Fruit fly (Drosophila melanogaster): ENCODE results near the gene inaE.

inaE gene

DNA sequence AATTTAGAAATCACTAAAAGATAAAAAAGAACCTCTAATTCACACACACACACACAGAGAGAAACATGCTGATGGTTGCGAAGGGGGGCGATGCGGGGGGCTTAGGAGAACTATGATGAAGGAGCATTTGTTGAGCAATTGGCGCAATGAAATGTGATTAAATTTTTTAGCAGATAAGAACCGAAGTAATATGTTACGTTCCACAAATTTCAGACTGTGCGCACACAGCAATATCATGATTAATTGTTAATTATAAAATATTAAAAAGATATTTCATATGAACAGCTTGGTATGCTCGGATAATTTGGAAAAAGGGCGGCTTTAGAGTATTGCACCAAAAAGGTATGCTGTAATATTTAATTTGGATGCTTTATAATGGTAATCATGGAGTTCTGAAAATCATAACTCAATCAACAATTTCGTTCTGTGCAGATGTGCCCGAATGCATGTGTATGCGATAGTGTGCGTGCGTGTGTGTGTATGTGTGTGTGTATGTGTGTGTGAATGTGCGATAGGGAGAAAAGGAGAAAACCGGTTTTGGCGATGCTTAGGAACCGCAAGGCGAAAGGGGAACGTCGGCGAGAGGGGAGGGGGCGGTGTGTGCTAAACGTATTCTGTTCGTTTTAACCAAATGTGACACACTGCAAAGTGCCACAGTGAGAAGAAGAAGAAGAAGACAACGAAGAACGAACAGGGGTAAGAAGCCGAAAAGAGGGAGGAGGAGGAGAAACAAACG is 37.7 kb downstream of the inaE start (continued):
- no peak for TF ChIP-seq CG11762 (GFP tag; optimal IDR thresholded peaks at IDR 0.05; ENCODE audit: insufficient read depth)
- no peak for TF ChIP-seq CG6854 (GFP tag; optimal IDR thresholded peaks at IDR 0.05)
- no peak for TF ChIP-seq net (GFP tag; optimal IDR thresholded peaks at IDR 0.05)
- TF ChIP-seq Sox15 (GFP tag; optimal IDR thresholded peaks at IDR 0.05), result no peak
- no peak for TF ChIP-seq ss (GFP tag; optimal IDR thresholded peaks at IDR 0.05)
- no peak for TF ChIP-seq CG6808 (GFP tag; optimal IDR thresholded peaks at IDR 0.05)
- no peak for TF ChIP-seq Eip75B (GFP tag; optimal IDR thresholded peaks at IDR 0.05)
- no peak for TF ChIP-seq Gug (GFP tag; IDR thresholded peaks at IDR 0.05)

DNA sequence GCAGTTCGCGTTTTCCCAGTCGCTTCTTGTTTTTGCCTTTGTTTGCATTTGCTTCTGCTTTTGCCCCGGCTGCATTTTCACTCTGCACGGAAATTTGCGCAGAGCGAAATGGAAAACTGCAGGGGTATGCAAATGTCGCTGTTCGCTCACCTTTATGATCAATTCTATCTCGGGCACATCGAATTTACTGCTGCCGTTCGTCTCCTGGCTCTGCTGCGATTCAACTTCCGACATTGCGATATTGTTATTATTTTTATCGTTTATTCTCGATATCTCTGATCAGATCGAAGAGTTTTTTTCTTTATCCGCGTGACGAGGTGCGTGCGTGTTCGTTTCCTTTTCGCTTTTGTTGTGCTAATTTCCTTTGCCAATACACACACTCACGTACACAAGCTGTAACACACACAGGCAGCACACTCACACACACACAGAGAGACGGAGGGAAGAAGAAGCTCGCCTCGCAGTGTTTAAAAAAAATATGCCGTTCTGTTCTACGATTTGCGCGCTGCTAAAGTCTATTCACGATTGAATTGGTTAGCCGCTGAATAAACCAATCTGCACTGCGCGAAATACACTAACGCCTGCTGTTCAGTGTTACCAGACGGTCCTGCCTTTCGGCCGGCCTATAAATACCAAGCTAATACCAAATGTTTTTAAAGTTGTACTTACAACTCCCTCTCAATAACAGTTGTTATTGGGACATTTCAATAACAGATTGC is 38.4 kb downstream of the inaE start, which contains the start of gene Clic:
Clic (minus strand) TSS at position 533 of the 719 bp plus-strand sequence.
- peak; percentile 58; the same call in 1 of the 3 replicates for TF ChIP-seq eg (GFP tag; IDR thresholded peaks at IDR 0.05)
- peak; percentile 66 for TF ChIP-seq Eip78C (GFP tag)
- no peak for TF ChIP-seq CG31627 (GFP tag; optimal IDR thresholded peaks at IDR 0.05)
- TF ChIP-seq CG10669 (GFP tag; optimal IDR thresholded peaks at IDR 0.05), result no peak
- no peak for TF ChIP-seq CG16779 (tag; optimal IDR thresholded peaks at IDR 0.05)
- TF ChIP-seq CG6163 (GFP tag; IDR thresholded peaks at IDR 0.05), result peak; percentile 29; the same call in 1 of the 3 replicates
- TF ChIP-seq fd85E (GFP tag; optimal IDR thresholded peaks at IDR 0.05), result no peak
- TF ChIP-seq CG8119 (GFP tag; IDR thresholded peaks at IDR 0.05), result 0 out of 3 replicates have a peak, but pooled peaks have one; percentile 13
- TF ChIP-seq dsx (GFP tag; optimal IDR thresholded peaks at IDR 0.05; ENCODE audit: poor library complexity, severe bottlenecking), result peak; percentile 13
- TF ChIP-seq ss (GFP tag; optimal IDR thresholded peaks at IDR 0.05), result peak in 1 of 2 experiments; percentile 65
- peak; percentile 39 for TF ChIP-seq esn (GFP tag; optimal IDR thresholded peaks at IDR 0.05)
- TF ChIP-seq CG6854 (GFP tag; optimal IDR thresholded peaks at IDR 0.05), result peak; percentile 73
- no peak for TF ChIP-seq topi (GFP tag; optimal IDR thresholded peaks at IDR 0.05)
- peak; percentile 43 for TF ChIP-seq CG1621 (tag; optimal IDR thresholded peaks at IDR 0.05)
- TF ChIP-seq CG6792 (GFP tag; optimal IDR thresholded peaks at IDR 0.05), result peak; percentile 13
- TF ChIP-seq Blimp-1 (GFP tag; optimal IDR thresholded peaks at IDR 0.05), result no peak
- peak; percentile 58 for TF ChIP-seq vri (GFP tag; optimal IDR thresholded peaks at IDR 0.05)
- peak; percentile 45 for TF ChIP-seq Sox14 (GFP tag; optimal IDR thresholded peaks at IDR 0.05)
- no peak for TF ChIP-seq OdsH (GFP tag; optimal IDR thresholded peaks at IDR 0.05)
- TF ChIP-seq cyc (GFP tag; optimal IDR thresholded peaks at IDR 0.05), result no peak

DNA sequence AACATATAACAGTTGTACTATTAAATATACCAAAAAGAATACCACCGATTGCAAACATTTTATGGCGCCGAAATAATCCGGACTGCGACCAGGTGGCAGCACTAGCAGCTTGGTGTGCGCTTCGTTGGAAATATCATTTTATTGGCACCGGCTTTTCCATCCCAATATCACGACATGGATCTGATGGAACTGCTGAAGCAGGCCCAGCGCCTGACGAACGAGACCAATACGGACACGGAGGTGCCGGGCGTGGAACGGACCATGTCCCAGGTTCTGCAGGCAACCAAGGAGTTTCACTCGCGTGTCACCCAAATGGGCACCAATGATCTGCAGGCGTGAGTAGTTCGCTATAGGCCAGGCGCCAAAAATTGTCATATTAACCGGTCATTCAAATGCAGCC is 39.2 kb downstream of the inaE start, which contains the start of gene Nup93-1:
Nup93-1 (plus strand) TSS at position 74 of the 400 bp plus-strand sequence.
- TF ChIP-seq CG16779 (tag; optimal IDR thresholded peaks at IDR 0.05) (no peak), CG10669 (GFP tag; optimal IDR thresholded peaks at IDR 0.05) (no peak), lz (GFP tag; optimal IDR thresholded peaks at IDR 0.05) (no peak), CG6808 (GFP tag; optimal IDR thresholded peaks at IDR 0.05) (no peak), salr (GFP tag; optimal IDR thresholded peaks at IDR 0.05) (no peak), CG11762 (GFP tag; optimal IDR thresholded peaks at IDR 0.05; ENCODE audit: insufficient read depth) (no peak), CG34406 (GFP tag; optimal IDR thresholded peaks at IDR 0.05) (no peak), dsx (GFP tag; optimal IDR thresholded peaks at IDR 0.05; ENCODE audit: poor library complexity, severe bottlenecking) (no peak), Sox14 (GFP tag; optimal IDR thresholded peaks at IDR 0.05) (no peak), pdm3 (GFP tag; optimal IDR thresholded peaks at IDR 0.05) (no peak), CG6854 (GFP tag; optimal IDR thresholded peaks at IDR 0.05) (no peak), CG4318 (GFP tag; optimal IDR thresholded peaks at IDR 0.05) (no peak), Ets21C (GFP tag; optimal IDR thresholded peaks at IDR 0.05) (no peak), CG7368 (GFP tag; optimal IDR thresholded peaks at IDR 0.05) (no peak), CG8319 (GFP tag; optimal IDR thresholded peaks at IDR 0.05) (no peak), fd85E (GFP tag; optimal IDR thresholded peaks at IDR 0.05) (no peak), spab (GFP tag; optimal IDR thresholded peaks at IDR 0.05) (no peak)
